Fruit fly (Drosophila melanogaster) whole organism, embryonic: ENCODE data around the gene stck.

ENCODE experiments used
- Adf1 ChIP-seq: fragments of 200-800 bp; sonication (Bioruptor generic); IDR thresholded peaks from 2 replicates; pipeline ENCODE4 v1.3.6; 2022; ENCODE audit warnings: missing biosample characterization, missing genetic modification characterization
- Blimp-1 ChIP-seq: fragments of 200-800 bp; sonication (Bioruptor generic); optimal IDR thresholded peaks from 3 replicates; lab custom pipeline; 2018; ENCODE audit warnings: missing biosample characterization, missing genetic modification characterization, mild to moderate bottlenecking, moderate library complexity, missing genetic modification reagents
- CG10274 ChIP-seq: fragments of 200-800 bp; sonication (Bioruptor generic); optimal IDR thresholded peaks from 3 replicates; lab custom pipeline; 2017; ENCODE audit warnings: missing biosample characterization, mild to moderate bottlenecking, missing genetic modification characterization
- CG11456 ChIP-seq: fragments of 200-800 bp; sonication (Bioruptor generic); IDR thresholded peaks from 3 replicates; pipeline ENCODE4 v1.3.6; 2022; ENCODE audit warnings: missing biosample characterization, missing genetic modification characterization
- CG12942 ChIP-seq: fragments of 200-800 bp; sonication (Bioruptor generic); optimal IDR thresholded peaks from 3 replicates; lab custom pipeline; 2016; ENCODE audit warnings: missing biosample characterization, missing genetic modification characterization
- CG14441 ChIP-seq: fragments of 200-800 bp; sonication (Bioruptor generic); IDR thresholded peaks from 2 replicates; pipeline ENCODE4 v1.3.6; 2022; ENCODE audit warnings: missing biosample characterization, missing genetic modification characterization
- CG15073 ChIP-seq: fragments of 200-800 bp; sonication (Bioruptor generic); optimal IDR thresholded peaks from 2 replicates; lab custom pipeline; 2016; ENCODE audit warnings: missing biosample characterization, missing genetic modification characterization
- CG15514 ChIP-seq: fragments of 200-800 bp; sonication (Bioruptor generic); optimal IDR thresholded peaks from 3 replicates; lab custom pipeline; 2017; ENCODE audit warnings: missing biosample characterization, missing genetic modification characterization, mild to moderate bottlenecking, moderate library complexity, missing genetic modification reagents
- CG17612 ChIP-seq: fragments of 200-800 bp; sonication (Bioruptor generic); IDR thresholded peaks from 2 replicates; pipeline ENCODE4 v1.3.6; 2022; ENCODE audit warnings: missing biosample characterization, missing genetic modification characterization
- CG30431 ChIP-seq: fragments of 200-800 bp; sonication (Bioruptor generic); optimal IDR thresholded peaks from 2 replicates; lab custom pipeline; 2017; ENCODE audit warnings: missing biosample characterization, missing genetic modification characterization
- CG3065 ChIP-seq: fragments of 200-800 bp; sonication (Bioruptor generic); optimal IDR thresholded peaks from 2 replicates; lab custom pipeline; 2016; ENCODE audit warnings: missing biosample characterization, missing genetic modification characterization
- CG33557 ChIP-seq: fragments of 200-800 bp; sonication (Bioruptor generic); optimal IDR thresholded peaks from 2 replicates; lab custom pipeline; 2019; ENCODE audit warnings: missing biosample characterization, mild to moderate bottlenecking, missing genetic modification characterization, moderate library complexity
- CG3407 ChIP-seq: fragments of 200-800 bp; sonication (Bioruptor generic); optimal IDR thresholded peaks from 2 replicates; lab custom pipeline; 2018; ENCODE audit warnings: missing biosample characterization, mild to moderate bottlenecking, missing genetic modification characterization
- CG3726 ChIP-seq: fragments of 200-800 bp; sonication (Bioruptor generic); IDR thresholded peaks from 3 replicates; pipeline ENCODE4, ENCODE4 v1.3.6; 2022; ENCODE audit warnings: missing biosample characterization, missing genetic modification characterization
- CG3995 ChIP-seq: fragments of 200-800 bp; sonication (Bioruptor generic); optimal IDR thresholded peaks from 3 replicates; lab custom pipeline; 2016; ENCODE audit warnings: missing biosample characterization, missing genetic modification characterization
- CG4707 ChIP-seq: fragments of 200-800 bp; sonication (Bioruptor generic); optimal IDR thresholded peaks from 2 replicates; lab custom pipeline; 2018; ENCODE audit warnings: missing biosample characterization, mild to moderate bottlenecking, missing genetic modification characterization, moderate library complexity
- CG4730 ChIP-seq: fragments of 200-800 bp; sonication (Bioruptor generic); IDR thresholded peaks from 2 replicates; pipeline ENCODE4 v1.3.6; 2022; ENCODE audit warnings: missing biosample characterization, missing genetic modification characterization
- CG6765 ChIP-seq: fragments of 200-800 bp; sonication (Bioruptor generic); optimal IDR thresholded peaks from 3 replicates; lab custom pipeline; 2017; ENCODE audit warnings: missing biosample characterization, mild to moderate bottlenecking, missing genetic modification characterization
- CG6854 ChIP-seq: fragments of 200-800 bp; sonication (Bioruptor generic); optimal IDR thresholded peaks from 3 replicates; lab custom pipeline; 2017; ENCODE audit warnings: missing biosample characterization, mild to moderate bottlenecking, missing genetic modification characterization
- CG7839 ChIP-seq: fragments of 200-800 bp; sonication (Bioruptor generic); optimal IDR thresholded peaks from 3 replicates; lab custom pipeline; 2018; ENCODE audit warnings: missing biosample characterization, mild to moderate bottlenecking, missing genetic modification characterization, moderate library complexity
- CG7987 ChIP-seq: fragments of 200-800 bp; sonication (Bioruptor generic); optimal IDR thresholded peaks from 2 replicates; lab custom pipeline; 2018; ENCODE audit warnings: missing biosample characterization, mild to moderate bottlenecking, missing genetic modification characterization, moderate library complexity
- CG8359 ChIP-seq: fragments of 200-800 bp; sonication (Bioruptor generic); optimal IDR thresholded peaks from 2 replicates; lab custom pipeline; 2017; ENCODE audit warnings: missing biosample characterization, mild to moderate bottlenecking, missing genetic modification characterization, borderline replicate concordance
- CHES-1-like ChIP-seq: fragments of 200-800 bp; sonication (Bioruptor generic); optimal IDR thresholded peaks from 2 replicates; lab custom pipeline; 2016; ENCODE audit warnings: missing biosample characterization, missing genetic modification characterization
- D19A ChIP-seq: fragments of 200-800 bp; optimal IDR thresholded peaks from 3 replicates; lab custom pipeline; 2019; ENCODE audit warnings: missing biosample characterization, mild to moderate bottlenecking, missing genetic modification characterization, moderate library complexity
- Dad ChIP-seq: fragments of 200-800 bp; sonication (Bioruptor generic); optimal IDR thresholded peaks from 3 replicates; lab custom pipeline; 2016; ENCODE audit warnings: missing biosample characterization, missing genetic modification characterization
- Doc2 ChIP-seq: fragments of 200-800 bp; sonication (Bioruptor generic); IDR thresholded peaks from 2 replicates; pipeline ENCODE4 v1.3.6; 2022; ENCODE audit warnings: missing biosample characterization, missing genetic modification characterization
- Ets97D ChIP-seq: fragments of 200-800 bp; sonication (Bioruptor generic); optimal IDR thresholded peaks from 3 replicates; lab custom pipeline; 2016; ENCODE audit warnings: missing biosample characterization, missing genetic modification characterization
- HLH3B ChIP-seq: fragments of 200-800 bp; sonication (Bioruptor generic); IDR thresholded peaks from 2 replicates; pipeline ENCODE4 v1.3.6; 2022; ENCODE audit warnings: missing biosample characterization, missing genetic modification characterization
- HLH54F ChIP-seq: fragments of 200-800 bp; sonication (Bioruptor generic); optimal IDR thresholded peaks from 3 replicates; lab custom pipeline; 2016; ENCODE audit warnings: missing biosample characterization, missing genetic modification characterization
- Hr78 ChIP-seq, 2 experiments: fragments of 200-800 bp in 1 of 2; fragments of >200 bp in 1 of 2; sonication (Bioruptor generic) in 1 of 2; optimal IDR thresholded peaks; 2 replicates each; lab custom pipeline; 2017 to 2019; ENCODE audit warnings: missing biosample characterization in 2 of 2, missing genetic modification characterization in 2 of 2, mild to moderate bottlenecking in 1 of 2, moderate library complexity in 1 of 2
- Mes4 ChIP-seq: fragments of 200-800 bp; sonication (Bioruptor generic); optimal IDR thresholded peaks from 2 replicates; lab custom pipeline; 2016; ENCODE audit warnings: missing biosample characterization, missing genetic modification characterization
- Taf1 ChIP-seq: fragments of 200-800 bp; sonication (Bioruptor generic); IDR thresholded peaks from 2 replicates; pipeline ENCODE4 v1.3.6; 2022; ENCODE audit warnings: missing biosample characterization, missing genetic modification characterization
- Tbp ChIP-seq: fragments of >200 bp; optimal IDR thresholded peaks from 2 replicates; lab custom pipeline; 2018; ENCODE audit warnings: missing biosample characterization, missing genetic modification characterization
- amos ChIP-seq: fragments of 200-800 bp; sonication (Bioruptor generic); IDR thresholded peaks from 2 replicates; pipeline ENCODE4 v1.3.6; 2022; ENCODE audit warnings: missing biosample characterization, missing genetic modification characterization; ENCODE audit not compliant: partially characterized antibody
- crc ChIP-seq: fragments of 200-800 bp; sonication (Bioruptor generic); optimal IDR thresholded peaks from 2 replicates; lab custom pipeline; 2016; ENCODE audit warnings: missing biosample characterization, missing genetic modification characterization
- dan ChIP-seq: fragments of 200-800 bp; sonication (Bioruptor generic); IDR thresholded peaks from 2 replicates; pipeline ENCODE4 v1.3.6; 2022; ENCODE audit warnings: missing biosample characterization, missing genetic modification characterization
- dpn ChIP-seq, 2 experiments: fragments of 200-800 bp; sonication (Bioruptor generic); optimal IDR thresholded peaks; 3 replicates each; lab custom pipeline; 2016; ENCODE audit warnings: missing biosample characterization in 2 of 2, missing genetic modification characterization in 2 of 2
- gcm2 ChIP-seq: fragments of 200-800 bp; sonication (Bioruptor generic); optimal IDR thresholded peaks from 2 replicates; lab custom pipeline; 2016; ENCODE audit warnings: missing biosample characterization, missing genetic modification characterization
- kni ChIP-seq: fragments of 200-800 bp; sonication (Bioruptor generic); optimal IDR thresholded peaks from 3 replicates; lab custom pipeline; 2017; ENCODE audit warnings: mild to moderate bottlenecking, missing biosample characterization, missing genetic modification reagents, missing genetic modification characterization
- nerfin-1 ChIP-seq: fragments of 200-800 bp; sonication (Bioruptor generic); optimal IDR thresholded peaks from 3 replicates; lab custom pipeline; 2019; ENCODE audit warnings: missing biosample characterization, mild to moderate bottlenecking, missing genetic modification characterization, moderate library complexity
- pfk ChIP-seq: fragments of 200-800 bp; sonication (Bioruptor generic); optimal IDR thresholded peaks from 2 replicates; lab custom pipeline; 2018; ENCODE audit warnings: missing biosample characterization, mild to moderate bottlenecking, missing genetic modification characterization, moderate library complexity
- ranshi ChIP-seq: fragments of 200-800 bp; sonication (Bioruptor generic); IDR thresholded peaks from 2 replicates; pipeline ENCODE4 v1.3.6; 2022; ENCODE audit warnings: missing biosample characterization, missing genetic modification characterization
- ro ChIP-seq: fragments of 200-800 bp; sonication (Bioruptor generic); IDR thresholded peaks from 2 replicates; pipeline ENCODE4 v1.3.6; 2022; ENCODE audit warnings: missing biosample characterization, missing genetic modification characterization
- run ChIP-seq: fragments of 200-800 bp; sonication (Bioruptor generic); optimal IDR thresholded peaks from 3 replicates; lab custom pipeline; 2018; ENCODE audit warnings: missing biosample characterization, mild to moderate bottlenecking, missing genetic modification characterization
- sisA ChIP-seq: fragments of 200-800 bp; sonication (Bioruptor generic); IDR thresholded peaks from 2 replicates; pipeline ENCODE4 v1.3.6; 2022; ENCODE audit warnings: missing biosample characterization, missing genetic modification characterization
- stwl ChIP-seq: fragments of 200-800 bp; sonication (Bioruptor generic); optimal IDR thresholded peaks from 3 replicates; lab custom pipeline; 2018; ENCODE audit warnings: missing biosample characterization, mild to moderate bottlenecking, missing genetic modification characterization, moderate library complexity
- trh ChIP-seq: fragments of 200-800 bp; sonication (Bioruptor generic); optimal IDR thresholded peaks from 2 replicates; lab custom pipeline; 2016; ENCODE audit warnings: missing biosample characterization, missing genetic modification characterization
- vnd ChIP-seq: fragments of 200-800 bp; sonication (Bioruptor generic); IDR thresholded peaks from 3 replicates; pipeline ENCODE4 v1.3.6; 2022; ENCODE audit warnings: missing biosample characterization, missing genetic modification characterization; ENCODE audit not compliant: partially characterized antibody
- wor ChIP-seq: fragments of 200-800 bp; sonication (Bioruptor generic); IDR thresholded peaks from 2 replicates; pipeline ENCODE4 v1.3.6; 2022; ENCODE audit warnings: missing biosample characterization, missing genetic modification characterization
- zen ChIP-seq: fragments of 200-800 bp; sonication (Bioruptor generic); optimal IDR thresholded peaks from 3 replicates; lab custom pipeline; 2018; ENCODE audit warnings: missing biosample characterization, mild to moderate bottlenecking, missing genetic modification characterization, moderate library complexity

Gene stck

DNA sequence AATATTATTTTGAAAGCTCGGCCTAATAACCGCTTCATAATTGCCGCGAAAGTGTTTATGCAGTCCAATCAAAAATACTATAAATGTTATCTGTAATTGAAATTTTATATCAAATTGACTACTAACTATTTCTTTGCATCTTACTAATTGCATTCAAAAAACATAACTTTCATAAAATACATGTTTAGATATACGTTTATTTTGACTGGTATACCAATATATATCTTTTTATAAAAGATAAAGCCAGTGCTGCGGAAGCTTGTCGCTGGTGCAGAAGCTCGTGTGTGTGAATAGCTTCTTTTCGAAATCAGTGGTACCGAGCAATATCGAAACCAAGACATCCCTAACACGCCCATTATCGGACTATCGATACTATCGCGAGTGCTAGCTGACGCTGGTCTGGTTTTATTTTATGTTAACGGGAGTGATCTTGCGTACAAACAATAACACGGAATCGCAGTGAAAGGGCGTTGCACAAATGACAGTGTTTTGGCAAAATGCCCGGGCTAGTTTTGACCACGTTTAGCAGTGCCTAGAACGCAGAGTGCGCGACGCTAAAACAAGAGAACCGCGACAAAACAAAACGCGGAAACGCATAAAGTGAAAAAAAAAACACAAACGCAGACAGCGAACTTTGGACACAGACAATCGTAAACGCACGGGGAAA, 7.2 kb upstream of the stck start, which contains the start of gene Atg13 (continued):
- no peak for TF ChIP-seq CHES-1-like (GFP tag; lab: Kevin White, UChicago)
- TF ChIP-seq Ets97D (GFP tag; lab: Kevin White, UChicago): peak; percentile 44
- TF ChIP-seq CG7987 (GFP tag; lab: Kevin White, UChicago): no peak
- TF ChIP-seq run (tag; lab: Kevin White, UChicago): no peak
- no peak for TF ChIP-seq Adf1
- no peak for TF ChIP-seq Hr78 (GFP tag; optimal IDR thresholded peaks at IDR 0.05; lab: Kevin White, UChicago)
- TF ChIP-seq Taf1: no peak
- TF ChIP-seq vnd (GFP tag; lab: Robert Waterston, UW): peak; percentile 77
- peak; percentile 0 for TF ChIP-seq CG3065
- TF ChIP-seq CG3995 (GFP tag; lab: Kevin White, UChicago): no peak
- TF ChIP-seq Doc2 (GFP tag; lab: Robert Waterston, UW): no peak
- TF ChIP-seq CG10274 (GFP tag; lab: Kevin White, UChicago): no peak
- no peak for TF ChIP-seq CG17612 (GFP tag; lab: Robert Waterston, UW)
- no peak for TF ChIP-seq CG3407 (GFP tag; lab: Kevin White, UChicago)
- no peak for TF ChIP-seq CG6765 (GFP tag; lab: Kevin White, UChicago)
- TF ChIP-seq crc: no peak
- no peak for TF ChIP-seq wor (GFP tag; lab: Robert Waterston, UW)
- no peak for TF ChIP-seq CG3726 (GFP tag; lab: Robert Waterston, UW)
- peak; percentile 15 for TF ChIP-seq HLH54F (GFP tag; lab: Kevin White, UChicago)
- TF ChIP-seq HLH3B (GFP tag; lab: Robert Waterston, UW): no peak
- no peak for TF ChIP-seq CG12942 (GFP tag; lab: Kevin White, UChicago)
- no peak for TF ChIP-seq CG4730 (GFP tag; lab: Robert Waterston, UW)
- no peak for TF ChIP-seq kni (GFP tag; lab: Kevin White, UChicago)
- peak; percentile 25 for TF ChIP-seq stwl (tag; lab: Kevin White, UChicago)
- TF ChIP-seq CG11456 (GFP tag; lab: Robert Waterston, UW): 0 out of 3 replicates have a peak, but pooled peaks have one; percentile 45
- TF ChIP-seq CG7839 (tag; lab: Kevin White, UChicago): no peak
- TF ChIP-seq CG6854 (GFP tag; lab: Kevin White, UChicago): no peak
- no peak for TF ChIP-seq CG15073 (GFP tag; lab: Kevin White, UChicago)
- TF ChIP-seq ro (GFP tag; lab: Robert Waterston, UW): no peak
- TF ChIP-seq dpn (GFP tag; optimal IDR thresholded peaks at IDR 0.05; lab: Kevin White, UChicago): peak in 1 of 2 experiments; percentile 16
- no peak for TF ChIP-seq CG4707 (GFP tag; lab: Kevin White, UChicago)
- TF ChIP-seq sisA (GFP tag; lab: Robert Waterston, UW): no peak
- TF ChIP-seq CG14441: no peak
- no peak for TF ChIP-seq dan (GFP tag; lab: Robert Waterston, UW)
- TF ChIP-seq Mes4 (GFP tag; lab: Kevin White, UChicago): no peak
- peak; percentile 36 for TF ChIP-seq zen (tag; lab: Kevin White, UChicago)
- TF ChIP-seq trh: no peak
- no peak for TF ChIP-seq CG33557 (GFP tag; lab: Kevin White, UChicago)
- TF ChIP-seq D19A (tag; lab: Kevin White, UChicago): no peak
- peak; percentile 2 for TF ChIP-seq Blimp-1
- TF ChIP-seq amos (GFP tag; lab: Robert Waterston, UW): peak; percentile 90; the same call in 1 of the 2 replicates
- TF ChIP-seq pfk: no peak
- TF ChIP-seq CG15514 (GFP tag; lab: Kevin White, UChicago): peak; percentile 44
- TF ChIP-seq ranshi (GFP tag; lab: Robert Waterston, UW): no peak
- TF ChIP-seq CG30431 (GFP tag; lab: Kevin White, UChicago): no peak
- TF ChIP-seq nerfin-1 (tag; lab: Kevin White, UChicago): no peak
- TF ChIP-seq Tbp: no peak
- no peak for TF ChIP-seq gcm2
- TF ChIP-seq Dad (GFP tag; lab: Kevin White, UChicago): no peak
- TF ChIP-seq CG8359 (GFP tag; lab: Kevin White, UChicago): no peak
